Worm (Caenorhabditis elegans) whole organism, late embryonic: ENCODE results near the gene syf-2.
A peak's percentile ranks its signal among the peaks of the same experiment; 100 is the strongest.

Source experiments
- C38D4.7 ChIP-seq: fragments of 200-800 bp; sonication (Bioruptor generic); optimal IDR thresholded peaks from 2 replicates; lab custom pipeline; 2018; ENCODE audit warnings: mild to moderate bottlenecking, missing genetic modification characterization, moderate library complexity, missing compliant biosample characterization
- K02D7.2 ChIP-seq: sonication (generic microtip); optimal IDR thresholded peaks from 2 replicates; lab custom pipeline; 2017; ENCODE audit warnings: mild to moderate bottlenecking, missing genetic modification characterization, missing compliant biosample characterization
- Y22D7AL.16 ChIP-seq: sonication (generic microtip); optimal IDR thresholded peaks from 2 replicates; lab custom pipeline; 2016; ENCODE audit warnings: missing genetic modification characterization, missing compliant biosample characterization
- ahr-1 ChIP-seq: sonication (generic microtip); optimal IDR thresholded peaks from 2 replicates; lab custom pipeline; 2016; ENCODE audit warnings: missing genetic modification characterization, missing compliant biosample characterization
- ceh-18 ChIP-seq: sonication (generic microtip); optimal IDR thresholded peaks from 2 replicates; lab custom pipeline; 2016; ENCODE audit warnings: missing genetic modification characterization, missing compliant biosample characterization
- ceh-2 ChIP-seq: sonication (generic microtip); optimal IDR thresholded peaks from 2 replicates; lab custom pipeline; 2016; ENCODE audit warnings: missing genotype, missing genetic modification characterization, missing compliant biosample characterization
- ceh-22 ChIP-seq: sonication (generic microtip); optimal IDR thresholded peaks from 2 replicates; lab custom pipeline; 2017; ENCODE audit warnings: missing biosample characterization, missing genetic modification characterization
- ceh-24 ChIP-seq: sonication (generic microtip); optimal IDR thresholded peaks from 2 replicates; lab custom pipeline; 2016; ENCODE audit warnings: mild to moderate bottlenecking, missing genetic modification characterization, missing compliant biosample characterization
- ceh-31 ChIP-seq: sonication (generic microtip); optimal IDR thresholded peaks from 2 replicates; lab custom pipeline; 2016; ENCODE audit warnings: missing genetic modification characterization, missing compliant biosample characterization
- ceh-34 ChIP-seq: sonication (generic microtip); optimal IDR thresholded peaks from 2 replicates; lab custom pipeline; 2016; ENCODE audit warnings: mild to moderate bottlenecking, missing genetic modification characterization, missing compliant biosample characterization
- ceh-45 ChIP-seq: fragments of 200-800 bp; sonication (Bioruptor generic); IDR thresholded peaks from 2 replicates; pipeline ENCODE4 v1.3.6; 2022; ENCODE audit warnings: missing genetic modification reagents, missing genetic modification characterization, missing compliant biosample characterization
- ceh-48 ChIP-seq: sonication (generic microtip); optimal IDR thresholded peaks from 2 replicates; lab custom pipeline; 2016; ENCODE audit warnings: missing genetic modification characterization, inconsistent platforms, missing compliant biosample characterization
- ceh-6 ChIP-seq: fragments of 200-800 bp; sonication (Bioruptor generic); optimal IDR thresholded peaks from 2 replicates; lab custom pipeline; 2018; ENCODE audit warnings: mild to moderate bottlenecking, missing genetic modification characterization, missing compliant biosample characterization
- ceh-9 ChIP-seq: sonication (generic microtip); optimal IDR thresholded peaks from 2 replicates; lab custom pipeline; 2016; ENCODE audit warnings: mild to moderate bottlenecking, missing genetic modification characterization, inconsistent platforms, missing compliant biosample characterization
- dve-1 ChIP-seq: sonication (generic microtip); optimal IDR thresholded peaks from 2 replicates; lab custom pipeline; 2017; ENCODE audit warnings: antibody characterized with exemption, mild to moderate bottlenecking, missing genetic modification characterization, missing compliant biosample characterization
- elt-4 ChIP-seq: sonication (generic microtip); optimal IDR thresholded peaks from 2 replicates; lab custom pipeline; 2016; ENCODE audit warnings: missing genetic modification characterization, missing compliant biosample characterization
- ets-4 ChIP-seq: sonication (generic microtip); optimal IDR thresholded peaks from 2 replicates; lab custom pipeline; 2016; ENCODE audit warnings: missing genetic modification characterization, missing compliant biosample characterization
- fax-1 ChIP-seq: sonication (generic microtip); optimal IDR thresholded peaks from 2 replicates; lab custom pipeline; 2016; ENCODE audit warnings: missing genotype, missing genetic modification characterization, missing compliant biosample characterization
- fkh-10 ChIP-seq: fragments of 150-350 bp; optimal IDR thresholded peaks from 2 replicates; lab custom pipeline; 2014; ENCODE audit warnings: missing biosample characterization, missing genetic modification reagents, missing genetic modification characterization
- gmeb-2 ChIP-seq: sonication (generic microtip); optimal IDR thresholded peaks from 2 replicates; lab custom pipeline; 2016; ENCODE audit warnings: missing genetic modification characterization, inconsistent platforms, missing compliant biosample characterization
- hlh-15 ChIP-seq: sonication (generic microtip); optimal IDR thresholded peaks from 2 replicates; lab custom pipeline; 2016; ENCODE audit warnings: missing genetic modification characterization, missing compliant biosample characterization
- hlh-30 ChIP-seq: sonication (generic microtip); optimal IDR thresholded peaks from 2 replicates; lab custom pipeline; 2017; ENCODE audit warnings: antibody characterized with exemption, missing genetic modification characterization, missing compliant biosample characterization; ENCODE audit not compliant: insufficient read depth
- hlh-6 ChIP-seq: sonication (generic microtip); optimal IDR thresholded peaks from 2 replicates; lab custom pipeline; 2016; ENCODE audit warnings: missing genotype, missing genetic modification characterization, missing compliant biosample characterization
- hlh-8 ChIP-seq: sonication (generic microtip); optimal IDR thresholded peaks from 2 replicates; lab custom pipeline; 2016; ENCODE audit warnings: missing genotype, missing genetic modification characterization, missing compliant biosample characterization
- lim-6 ChIP-seq: sonication (generic microtip); optimal IDR thresholded peaks from 2 replicates; lab custom pipeline; 2016; ENCODE audit warnings: missing genetic modification characterization, missing compliant biosample characterization
- lin-11 ChIP-seq: fragments of 200-800 bp; sonication (Bioruptor generic); optimal IDR thresholded peaks from 2 replicates; lab custom pipeline; 2018; ENCODE audit warnings: mild to moderate bottlenecking, missing genetic modification characterization, missing compliant biosample characterization
- madf-2 ChIP-seq: sonication (generic microtip); optimal IDR thresholded peaks from 2 replicates; lab custom pipeline; 2017; ENCODE audit warnings: missing genetic modification characterization, missing compliant biosample characterization
- nfya-1 ChIP-seq: sonication (generic microtip); optimal IDR thresholded peaks from 2 replicates; lab custom pipeline; 2017; ENCODE audit warnings: missing genetic modification characterization, mild to moderate bottlenecking, missing compliant biosample characterization, antibody characterized with exemption, moderate library complexity
- nhr-11 ChIP-seq: fragments of 150-350 bp; optimal IDR thresholded peaks from 2 replicates; lab custom pipeline; 2014; ENCODE audit warnings: missing biosample characterization, missing genetic modification characterization
- nhr-232 ChIP-seq: sonication (generic microtip); optimal IDR thresholded peaks from 2 replicates; lab custom pipeline; 2016; ENCODE audit warnings: missing genetic modification characterization, missing compliant biosample characterization
- npax-4 ChIP-seq: sonication (generic microtip); optimal IDR thresholded peaks from 2 replicates; lab custom pipeline; 2016; ENCODE audit warnings: missing genetic modification characterization, missing compliant biosample characterization
- pag-3 ChIP-seq: sonication (generic microtip); optimal IDR thresholded peaks from 2 replicates; lab custom pipeline; 2016; ENCODE audit warnings: missing compliant biosample characterization, missing genetic modification characterization, borderline replicate concordance
- pax-1 ChIP-seq: fragments of 150-350 bp; optimal IDR thresholded peaks from 2 replicates; lab custom pipeline; 2014; ENCODE audit warnings: missing biosample characterization, missing genetic modification characterization
- pha-2 ChIP-seq: sonication (generic microtip); optimal IDR thresholded peaks from 2 replicates; lab custom pipeline; 2017; ENCODE audit warnings: mild to moderate bottlenecking, missing genetic modification characterization, missing compliant biosample characterization
- pqm-1 ChIP-seq: sonication (generic microtip); optimal IDR thresholded peaks from 2 replicates; lab custom pipeline; 2016; ENCODE audit warnings: missing genetic modification characterization, missing compliant biosample characterization
- ref-2 ChIP-seq: sonication (generic microtip); optimal IDR thresholded peaks from 2 replicates; lab custom pipeline; 2016; ENCODE audit warnings: missing genetic modification characterization, missing compliant biosample characterization
- rnt-1 ChIP-seq: sonication (generic microtip); optimal IDR thresholded peaks from 2 replicates; lab custom pipeline; 2016; ENCODE audit warnings: missing genetic modification characterization, missing compliant biosample characterization
- sox-2 ChIP-seq: fragments of 200-800 bp; sonication (Bioruptor generic); IDR thresholded peaks from 2 replicates; pipeline ENCODE4 v1.3.6; 2022; ENCODE audit warnings: missing genetic modification reagents, missing genetic modification characterization, missing compliant biosample characterization
- sox-4 ChIP-seq: sonication (generic microtip); optimal IDR thresholded peaks from 2 replicates; lab custom pipeline; 2017; ENCODE audit warnings: mild to moderate bottlenecking, missing genetic modification characterization, inconsistent platforms, missing compliant biosample characterization
- tbx-2 ChIP-seq: sonication (generic microtip); optimal IDR thresholded peaks from 2 replicates; lab custom pipeline; 2016; ENCODE audit warnings: missing genetic modification characterization, missing compliant biosample characterization
- tbx-7 ChIP-seq: sonication (generic microtip); optimal IDR thresholded peaks from 2 replicates; lab custom pipeline; 2016; ENCODE audit warnings: missing genotype, missing genetic modification characterization, missing compliant biosample characterization
- ttx-3 ChIP-seq: sonication (generic microtip); optimal IDR thresholded peaks from 2 replicates; lab custom pipeline; 2016; ENCODE audit warnings: missing genetic modification reagents, missing genetic modification characterization, missing compliant biosample characterization
- unc-42 ChIP-seq: sonication (generic microtip); optimal IDR thresholded peaks from 2 replicates; lab custom pipeline; 2016; ENCODE audit warnings: missing genotype, missing genetic modification characterization, missing compliant biosample characterization
- unc-55 ChIP-seq: sonication (generic microtip); optimal IDR thresholded peaks from 2 replicates; lab custom pipeline; 2017; ENCODE audit warnings: missing biosample characterization, missing genetic modification reagents, missing genetic modification characterization
- zip-5 ChIP-seq: sonication (generic microtip); optimal IDR thresholded peaks from 2 replicates; lab custom pipeline; 2016; ENCODE audit warnings: missing genetic modification characterization, missing compliant biosample characterization

The syf-2 gene

DNA sequence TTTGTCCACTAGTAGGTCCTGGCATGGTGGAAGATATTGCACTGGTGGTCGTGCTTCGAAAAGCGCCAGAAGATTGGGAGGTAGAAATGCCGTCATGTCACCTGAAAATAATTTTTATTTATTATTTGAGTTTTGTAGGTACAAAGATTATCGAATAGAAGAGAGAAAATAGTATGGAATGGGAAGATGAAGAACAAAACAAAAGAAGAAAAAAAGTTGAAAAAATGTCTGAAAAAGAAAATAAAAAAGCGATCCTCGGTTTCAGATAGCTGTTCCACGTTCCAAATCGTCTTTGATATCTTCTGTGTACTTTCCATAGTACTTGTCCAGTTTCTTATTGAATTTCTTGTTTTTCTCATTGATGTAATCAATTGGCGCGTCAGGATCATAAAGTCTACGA, 860 bp downstream of the syf-2 start, which contains the start of gene rnp-7:
Gene rnp-7, minus strand, starts transcription at position 101 of the 400 bp plus-strand sequence.
- TF ChIP-seq pax-1 (tag; lab: Kevin White, UChicago) (no peak), pha-2 (tag; lab: Kevin White, UChicago) (no peak), unc-55 (GFP tag; lab: Kevin White, UChicago) (no peak), hlh-6 (tag; lab: Kevin White, UChicago) (no peak), pqm-1 (tag; lab: Kevin White, UChicago) (no peak), ceh-18 (tag; lab: Kevin White, UChicago) (no peak), gmeb-2 (tag; lab: Kevin White, UChicago) (no peak), hlh-30 (no peak), pag-3 (no peak), ceh-34 (no peak)

DNA sequence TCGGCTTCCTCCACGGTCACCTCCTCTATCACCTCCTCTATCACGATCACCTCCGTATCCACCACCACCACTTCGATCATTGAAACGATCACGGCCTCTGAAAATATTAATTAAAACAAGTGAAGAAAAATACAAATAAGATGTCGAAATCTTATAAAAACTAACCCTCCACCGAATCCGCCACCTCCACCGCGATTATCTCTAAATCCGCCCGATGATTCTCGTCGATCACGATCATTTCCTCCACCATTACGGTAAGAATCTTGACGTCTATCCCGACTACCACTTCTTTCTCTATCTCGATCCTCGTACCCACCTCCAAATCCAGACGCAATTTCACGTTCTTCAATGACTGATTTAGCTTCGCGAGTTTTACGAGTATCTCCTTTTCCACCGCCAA, 2.7 kb downstream of the syf-2 start:
- TF ChIP-seq npax-4 (tag; lab: Kevin White, UChicago), result no peak
- TF ChIP-seq hlh-6 (tag; lab: Kevin White, UChicago), result no peak
- no peak for TF ChIP-seq hlh-8
- TF ChIP-seq Y22D7AL.16 (tag; lab: Kevin White, UChicago), result no peak
- TF ChIP-seq tbx-7 (tag; lab: Kevin White, UChicago), result no peak
- no peak for TF ChIP-seq ceh-24 (tag; lab: Kevin White, UChicago)
- TF ChIP-seq sox-2 (GFP tag; lab: Robert Waterston, UW), result no peak
- TF ChIP-seq ets-4, result no peak
- TF ChIP-seq elt-4 (tag; lab: Kevin White, UChicago), result no peak
- no peak for TF ChIP-seq ceh-2 (tag; lab: Kevin White, UChicago)
- TF ChIP-seq madf-2 (tag; lab: Kevin White, UChicago), result no peak
- no peak for TF ChIP-seq ceh-48
- TF ChIP-seq ceh-31 (tag; lab: Kevin White, UChicago), result no peak

DNA sequence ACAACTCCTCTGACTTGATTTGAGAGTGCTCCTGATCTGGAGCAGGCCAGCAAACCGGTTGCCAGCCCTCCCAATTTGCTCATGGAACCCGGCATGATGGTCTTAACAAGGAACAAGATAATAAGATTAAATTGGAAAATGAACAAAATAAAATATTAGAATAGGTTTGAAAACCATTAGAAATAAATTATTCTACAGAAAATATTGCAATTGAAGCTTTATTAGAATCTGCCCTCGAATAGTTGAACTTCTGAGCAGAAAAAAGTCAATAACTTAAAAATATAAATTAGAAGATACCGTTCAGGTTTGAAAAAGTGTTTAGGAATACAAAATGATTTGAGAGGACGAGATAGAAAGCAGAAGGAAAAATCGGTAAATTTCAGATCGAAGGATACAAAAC, 3.2 kb downstream of the syf-2 start, which contains the start of gene nuo-4:
Gene nuo-4, minus strand, starts transcription at position 101 of the 400 bp plus-strand sequence.
- TF ChIP-seq sox-4 (no peak), ref-2 (no peak), nhr-11 (tag; lab: Kevin White, UChicago) (no peak), rnt-1 (no peak), dve-1 (tag; lab: Kevin White, UChicago) (no peak), nfya-1 (tag; lab: Kevin White, UChicago) (no peak), ttx-3 (no peak), hlh-8 (no peak), ceh-22 (tag; lab: Kevin White, UChicago) (no peak), pqm-1 (tag; lab: Kevin White, UChicago) (no peak), unc-42 (no peak), C38D4.7 (GFP tag; lab: Kevin White, UChicago) (no peak), ceh-45 (GFP tag; lab: Robert Waterston, UW) (no peak), ceh-24 (tag; lab: Kevin White, UChicago) (no peak), unc-55 (GFP tag; lab: Kevin White, UChicago) (no peak), lin-11 (tag; lab: Kevin White, UChicago) (no peak), Y22D7AL.16 (tag; lab: Kevin White, UChicago) (no peak)
- TF ChIP-seq, all 69 proteins: peak for 0

DNA sequence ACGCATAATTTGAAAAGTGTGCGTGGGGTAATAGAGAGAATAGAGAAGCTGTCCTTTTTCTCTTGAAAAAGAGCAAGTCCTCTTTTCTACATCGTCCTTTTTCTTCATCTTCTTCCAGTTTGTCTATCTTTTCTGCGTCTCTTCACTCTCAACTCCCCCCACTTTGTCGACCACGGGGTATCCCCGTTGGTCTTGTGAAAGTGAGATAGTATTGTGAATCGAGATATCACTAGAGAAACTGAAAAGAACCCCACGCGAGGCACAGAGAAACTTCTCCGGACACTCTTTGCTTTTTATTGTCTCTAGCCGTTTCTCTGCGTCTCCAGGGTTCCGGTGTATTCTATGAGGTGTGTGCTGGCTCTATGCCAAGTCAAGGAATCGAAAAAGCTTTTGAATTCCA, 6.3 kb downstream of the syf-2 start:
- TF ChIP-seq pqm-1 (tag; lab: Kevin White, UChicago), result peak; percentile 71
- peak; percentile 68 for TF ChIP-seq ets-4
- TF ChIP-seq nhr-232 (tag; lab: Kevin White, UChicago), result no peak
- peak; percentile 3 for TF ChIP-seq fax-1
- no peak for TF ChIP-seq C38D4.7 (GFP tag; lab: Kevin White, UChicago)
- TF ChIP-seq K02D7.2 (tag; lab: Kevin White, UChicago), result no peak
- TF ChIP-seq tbx-2, result peak; percentile 89
- peak; percentile 90 for TF ChIP-seq ceh-18 (tag; lab: Kevin White, UChicago)
- TF ChIP-seq sox-2 (GFP tag; lab: Robert Waterston, UW), result no peak; the same call in 1 of the 2 replicates
- TF ChIP-seq ahr-1 (tag; lab: Kevin White, UChicago), result no peak
- no peak for TF ChIP-seq Y22D7AL.16 (tag; lab: Kevin White, UChicago)
- no peak for TF ChIP-seq lin-11 (tag; lab: Kevin White, UChicago)
- TF ChIP-seq pag-3, result no peak
- TF ChIP-seq fkh-10 (GFP tag; lab: Kevin White, UChicago), result peak; percentile 48
- TF ChIP-seq hlh-8, result peak; percentile 57
- peak; percentile 41 for TF ChIP-seq dve-1 (tag; lab: Kevin White, UChicago)
- TF ChIP-seq lim-6 (tag; lab: Kevin White, UChicago), result no peak
- TF ChIP-seq zip-5 (tag; lab: Kevin White, UChicago), result peak; percentile 3
- TF ChIP-seq ceh-6, result no peak
- no peak for TF ChIP-seq hlh-15 (tag; lab: Kevin White, UChicago)
- no peak for TF ChIP-seq ttx-3
- TF ChIP-seq ceh-31 (tag; lab: Kevin White, UChicago), result peak; percentile 83
- TF ChIP-seq ceh-2 (tag; lab: Kevin White, UChicago), result peak; percentile 30
- peak; percentile 82 for TF ChIP-seq unc-55 (GFP tag; lab: Kevin White, UChicago)
- TF ChIP-seq ceh-22 (tag; lab: Kevin White, UChicago), result no peak
- TF ChIP-seq ceh-9 (tag; lab: Kevin White, UChicago), result no peak
- peak; percentile 82 for TF ChIP-seq ceh-34
- TF ChIP-seq nfya-1 (tag; lab: Kevin White, UChicago), result peak; percentile 93
- no peak for TF ChIP-seq npax-4 (tag; lab: Kevin White, UChicago)
